Worm (Caenorhabditis elegans): ENCODE results near the gene C28H8.7.

ce11 chrIII:5906059-5906458 is 19.3 kb upstream of the C28H8.7 start, which contains the start of gene dpff-1:
- TF ChIP-seq egl-27 (tag; optimal IDR thresholded peaks at IDR 0.05) (no peak), blmp-1 (tag; optimal IDR thresholded peaks at IDR 0.05; ENCODE audit: insufficient read depth) (no peak)

Data from whole organism, L2 larva.